Fruit fly (Drosophila melanogaster) whole organism, larva: Measurements from ENCODE around the gene CG32407.

Experiments
- noc ChIP-seq: fragments of 200-800 bp; sonication (Bioruptor generic); optimal IDR thresholded peaks from 3 replicates; lab custom pipeline; 2019; ENCODE audit warnings: missing biosample characterization, mild to moderate bottlenecking, missing genetic modification characterization, moderate library complexity

CG32407 gene

DNA sequence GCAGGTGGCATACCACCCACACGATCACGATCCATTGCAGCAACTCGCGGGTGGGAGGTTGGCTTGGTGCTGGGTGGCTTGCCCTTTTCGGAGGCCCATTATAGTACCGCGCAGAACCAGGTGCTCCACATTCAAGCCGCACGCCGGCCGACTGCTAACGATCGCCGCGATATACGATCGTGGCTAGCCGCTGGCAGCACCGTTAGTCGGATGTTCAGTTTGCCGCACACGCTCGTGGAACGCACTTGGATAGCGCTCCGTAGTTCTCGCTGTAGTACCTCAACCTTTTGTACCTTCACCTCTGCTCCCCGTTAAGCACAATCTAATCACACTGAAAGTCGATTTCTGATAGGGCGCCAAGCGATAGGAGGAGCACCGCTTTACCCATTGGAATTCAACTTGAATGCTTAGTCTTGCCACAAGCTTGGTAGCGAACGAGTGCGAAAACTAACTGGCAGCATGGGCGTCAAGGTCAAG is 1.8 kb downstream of the CG32407 start, which contains the start of gene CG33523:
Gene CG33523 (plus strand): TSS at position 217 of the 477 bp plus-strand sequence.
- peak; percentile 12 for TF ChIP-seq noc (tag; lab: Kevin White, UChicago)

DNA sequence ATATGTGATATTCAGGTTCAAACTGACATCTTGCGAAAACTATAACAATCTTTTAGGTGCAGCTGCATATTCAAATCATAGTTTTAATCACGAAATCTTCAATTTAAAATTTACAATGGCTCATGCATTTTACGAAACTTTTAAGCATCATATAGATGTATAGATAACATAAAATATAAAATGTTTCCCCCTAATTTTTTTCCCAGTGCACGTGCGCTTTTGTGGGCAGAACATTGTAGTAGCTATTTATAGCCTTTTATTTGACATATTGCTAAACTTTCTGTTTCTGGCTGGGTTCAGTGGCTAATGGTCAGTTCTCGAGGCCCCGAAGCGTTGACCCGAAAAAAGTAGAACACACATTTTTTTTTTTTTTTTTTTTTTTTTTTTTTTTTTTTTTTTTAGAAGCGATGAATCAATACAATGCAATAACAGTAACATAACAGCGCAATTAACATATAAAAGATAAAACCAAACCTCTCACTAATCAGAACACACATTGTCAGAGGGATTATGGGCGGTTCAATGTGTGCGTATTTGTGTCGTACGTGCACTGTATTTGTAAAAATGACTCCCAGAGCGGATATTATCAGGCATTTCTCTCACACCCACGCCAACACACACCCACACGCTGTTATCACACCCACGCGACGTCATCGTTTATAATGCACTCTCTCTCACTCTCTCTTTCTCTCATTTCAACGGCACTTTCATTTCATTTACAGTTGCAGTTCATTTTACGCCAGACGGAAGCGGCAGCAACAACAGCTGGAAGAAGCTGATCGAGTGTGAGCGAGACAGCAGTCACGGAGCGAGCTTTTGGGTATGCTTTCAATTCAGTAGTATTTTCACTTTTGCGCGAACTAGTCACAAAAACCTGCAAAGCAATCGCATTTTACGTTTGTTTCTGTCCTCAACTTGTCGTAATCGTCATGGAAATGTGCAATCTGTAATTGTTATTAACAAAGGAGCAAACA is 4.4 kb downstream of the CG32407 start:
- no peak for TF ChIP-seq noc (tag; lab: Kevin White, UChicago)

DNA sequence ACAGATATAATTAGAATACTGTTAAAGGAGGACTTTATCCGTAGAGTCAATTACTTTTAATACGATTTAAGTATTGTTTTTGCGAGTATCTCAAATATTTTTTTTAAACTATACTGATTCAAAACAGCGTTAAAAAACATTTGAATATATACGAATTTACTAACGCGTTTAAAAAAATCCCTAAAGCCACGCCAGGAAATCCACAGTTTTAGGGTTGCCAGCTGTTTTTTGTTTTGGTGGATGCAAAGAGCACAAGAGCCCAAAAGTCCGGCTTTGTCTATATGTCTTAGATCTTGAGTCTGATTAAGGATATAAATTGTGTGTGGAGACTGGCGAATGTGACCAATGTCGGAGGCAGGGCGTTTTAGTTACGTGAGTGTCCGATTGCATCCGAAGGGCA is 5.7 kb downstream of the CG32407 start:
- TF ChIP-seq noc (tag; lab: Kevin White, UChicago), result no peak

dm6 chr3L:5932363-5932914 is 10.6 kb downstream of the CG32407 start, which contains the start of gene Rcc1:
Gene Rcc1 (minus strand): TSS chr3L:5932773.
- no peak for TF ChIP-seq noc (tag; lab: Kevin White, UChicago)

DNA sequence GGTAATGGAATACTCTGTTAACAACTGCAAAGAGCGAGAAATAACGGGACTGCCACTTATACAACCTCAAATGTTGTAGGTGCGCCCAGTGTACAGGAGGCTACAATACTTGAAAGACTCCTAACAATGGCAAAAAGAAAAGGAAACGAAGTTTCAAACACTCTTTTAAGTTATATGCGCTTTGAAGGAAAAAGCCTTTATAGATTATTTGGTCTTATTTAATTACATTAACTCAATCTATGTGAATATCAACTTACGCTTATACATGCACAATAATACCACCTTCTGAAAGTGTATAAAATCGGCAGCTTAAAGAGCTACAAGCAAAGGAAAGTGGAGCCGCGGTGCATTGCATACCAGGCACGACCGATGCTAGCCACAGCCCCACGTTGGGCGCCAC is 18.6 kb downstream of the CG32407 start:
- TF ChIP-seq noc (tag; lab: Kevin White, UChicago), result no peak

- TF ChIP-seq noc (tag; lab: Kevin White, UChicago), result no peak
Observed at dm6 chr3L:5941086-5941485, 19.2 kb downstream of the CG32407 start.

DNA sequence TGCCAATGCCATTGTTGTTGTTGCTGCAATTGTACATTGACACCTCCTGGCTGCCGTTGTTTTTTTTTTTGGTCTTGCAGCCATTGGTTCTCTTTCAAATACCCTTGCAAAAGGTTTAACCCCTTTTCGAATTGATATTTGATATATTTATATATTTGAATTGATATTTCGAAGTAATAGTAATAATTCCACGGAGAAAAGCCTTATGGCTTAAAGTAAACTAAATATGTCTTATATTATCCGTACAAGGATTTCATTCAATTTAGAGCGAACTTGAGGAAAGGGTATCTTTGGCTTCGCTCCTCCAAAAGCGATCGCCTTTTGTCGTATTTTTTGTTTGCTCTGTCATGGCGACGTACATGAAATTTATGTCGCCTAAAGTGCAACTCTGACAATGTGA is 19.7 kb downstream of the CG32407 start:
- TF ChIP-seq noc (tag; lab: Kevin White, UChicago), result no peak

DNA sequence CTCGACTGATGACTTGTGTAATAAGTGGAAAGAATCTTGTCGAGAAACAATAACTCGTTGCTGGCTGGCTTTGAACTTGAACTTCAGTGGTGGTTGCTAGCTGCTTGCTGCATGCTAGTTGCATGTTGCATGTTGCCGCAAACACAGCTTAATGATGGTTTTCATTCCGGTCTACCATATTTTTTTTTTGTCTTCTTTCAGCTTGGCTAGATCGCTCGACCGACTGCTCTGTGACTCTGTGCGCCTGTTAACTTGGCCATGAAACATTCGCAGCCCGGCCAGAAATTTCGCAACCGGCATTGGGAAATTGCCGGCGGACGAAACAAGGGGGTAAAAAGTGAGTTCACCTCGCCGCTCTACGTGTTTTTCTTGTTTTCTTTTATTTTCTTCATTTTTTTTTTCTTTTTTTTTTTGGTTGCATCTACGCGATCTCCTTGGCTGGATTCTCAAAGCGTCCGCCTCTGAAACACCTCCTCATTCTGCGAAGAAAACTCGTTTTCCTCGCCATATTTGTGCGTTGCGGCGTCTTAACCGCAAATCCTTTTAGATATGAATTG is 21.6 kb downstream of the CG32407 start:
- no peak for TF ChIP-seq noc (tag; lab: Kevin White, UChicago)

DNA sequence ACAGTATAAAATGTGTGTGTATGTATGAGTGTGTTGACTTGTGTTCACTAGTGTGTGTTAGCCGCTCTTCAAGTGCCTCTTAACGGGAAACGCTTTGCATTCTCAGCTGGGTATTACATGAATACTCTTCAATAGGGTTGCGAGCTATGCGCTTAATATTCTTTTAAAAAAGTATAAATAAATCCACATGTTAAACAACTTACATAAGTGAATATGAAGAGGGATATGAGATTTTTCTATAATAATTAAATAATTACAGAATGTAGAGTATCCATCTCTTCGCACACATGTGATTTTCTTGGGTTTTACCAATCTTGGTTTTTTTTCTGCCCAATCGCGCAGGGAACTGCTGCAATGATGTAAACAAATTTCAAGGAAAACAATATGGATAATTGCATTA is 23.7 kb downstream of the CG32407 start:
- no peak for TF ChIP-seq noc (tag; lab: Kevin White, UChicago)

DNA sequence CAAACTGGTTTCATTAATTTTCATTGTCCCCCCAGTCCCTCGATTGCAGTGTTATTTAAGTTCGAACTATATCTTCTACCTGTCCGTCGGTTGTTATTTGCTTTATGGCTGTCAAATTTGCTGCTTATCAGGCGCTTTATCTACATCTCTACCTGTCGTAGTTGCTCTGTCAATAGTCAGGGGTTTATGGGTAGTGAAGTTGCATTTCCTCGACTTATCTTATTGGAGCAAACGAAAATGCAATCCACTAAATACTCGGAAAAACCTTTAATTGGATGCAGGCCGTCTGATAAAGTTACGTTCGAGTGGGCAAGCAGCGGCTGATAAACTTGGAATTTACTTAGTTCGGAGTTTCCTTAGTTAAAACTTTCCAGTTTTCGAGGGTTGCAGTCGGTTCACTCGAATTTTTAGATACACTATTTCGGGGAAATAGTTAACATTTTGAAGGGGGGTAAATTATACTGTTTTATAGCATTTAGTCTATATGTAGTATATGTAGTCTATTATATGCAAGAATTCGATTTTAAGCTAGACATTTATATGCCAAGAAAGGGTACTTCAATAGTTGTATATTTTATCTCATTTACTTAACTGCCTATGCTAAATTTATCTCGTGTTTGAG is 25.4 kb downstream of the CG32407 start:
- TF ChIP-seq noc (tag; lab: Kevin White, UChicago), result no peak

dm6 chr3L:5950467-5950866 is 28.6 kb downstream of the CG32407 start, which contains the start of gene Egfrap:
Gene Egfrap (minus strand): TSS chr3L:5950658.
- no peak for TF ChIP-seq noc (tag; lab: Kevin White, UChicago)

- no peak for TF ChIP-seq noc (tag; lab: Kevin White, UChicago)
Observed at dm6 chr3L:5952132-5952531, 30.3 kb downstream of the CG32407 start.

- no peak for TF ChIP-seq noc (tag; lab: Kevin White, UChicago)
Observed at dm6 chr3L:5952537-5952936, 30.7 kb downstream of the CG32407 start.

- no peak for TF ChIP-seq noc (tag; lab: Kevin White, UChicago)
Observed at dm6 chr3L:5954942-5955341, 33.1 kb downstream of the CG32407 start.

dm6 chr3L:5957163-5957562 is 35.3 kb downstream of the CG32407 start:
- no peak for TF ChIP-seq noc (tag; lab: Kevin White, UChicago)

- no peak for TF ChIP-seq noc (tag; lab: Kevin White, UChicago)
Observed at dm6 chr3L:5958117-5958516, 36.3 kb downstream of the CG32407 start.
